Worm (Caenorhabditis elegans) whole organism, mixed stage, embryonic: ENCODE data around the gene C04E7.3.

ENCODE experiments used
- drap-1 ChIP-seq: fragments of 200-800 bp; sonication (Bioruptor generic); optimal IDR thresholded peaks from 3 replicates; lab custom pipeline; 2018; ENCODE audit warnings: mild to moderate bottlenecking, missing genetic modification characterization, missing compliant biosample characterization
- elt-1 ChIP-seq: sonication (generic microtip); optimal IDR thresholded peaks from 2 replicates; lab custom pipeline; 2017; ENCODE audit warnings: missing genetic modification characterization, mild to moderate bottlenecking, missing compliant biosample characterization, antibody characterized with exemption, moderate library complexity, borderline replicate concordance; ENCODE audit not compliant: insufficient read depth
- elt-3 ChIP-seq: fragments of 150-350 bp; optimal IDR thresholded peaks from 2 replicates; lab custom pipeline; 2014; ENCODE audit warnings: missing biosample characterization, missing genetic modification characterization
- lin-13 ChIP-seq: fragments of 150-350 bp; optimal IDR thresholded peaks from 2 replicates; lab custom pipeline; 2014; ENCODE audit warnings: missing biosample characterization, missing genetic modification characterization
- mep-1 ChIP-seq: fragments of 150-350 bp; optimal IDR thresholded peaks from 2 replicates; lab custom pipeline; 2017; ENCODE audit warnings: missing biosample characterization, missing genetic modification reagents, missing genetic modification characterization, inconsistent platforms
- nhr-12 ChIP-seq: fragments of 150-350 bp; optimal IDR thresholded peaks from 2 replicates; lab custom pipeline; 2014; ENCODE audit warnings: missing biosample characterization, missing genetic modification characterization
- nhr-28 ChIP-seq: fragments of 150-350 bp; optimal IDR thresholded peaks from 2 replicates; lab custom pipeline; 2014; ENCODE audit warnings: missing biosample characterization, missing genetic modification characterization
- pha-4 ChIP-seq: fragments of 150-350 bp; optimal IDR thresholded peaks from 2 replicates; lab custom pipeline; 2018; ENCODE audit warnings: missing biosample characterization, missing genetic modification reagents, missing genetic modification characterization
- snpc-4 ChIP-seq: fragments of 150-350 bp; optimal IDR thresholded peaks from 2 replicates; lab custom pipeline; 2014; ENCODE audit warnings: missing biosample characterization, missing genetic modification characterization
- unc-120 ChIP-seq: sonication (generic microtip); optimal IDR thresholded peaks from 2 replicates; lab custom pipeline; 2017; ENCODE audit warnings: missing genetic modification characterization, missing compliant biosample characterization; ENCODE audit not compliant: poor library complexity, severe bottlenecking
- unc-39 ChIP-seq: fragments of 150-350 bp; optimal IDR thresholded peaks from 2 replicates; lab custom pipeline; 2014; ENCODE audit warnings: missing biosample characterization, missing genetic modification characterization

- TF ChIP-seq drap-1, result no peak
- no peak for TF ChIP-seq elt-3
- TF ChIP-seq elt-1 (tag; lab: Kevin White, UChicago), result no peak
- TF ChIP-seq nhr-28 (tag; lab: Kevin White, UChicago), result no peak
- no peak for TF ChIP-seq unc-39 (tag; lab: Kevin White, UChicago)
- no peak for TF ChIP-seq lin-13 (tag; lab: Kevin White, UChicago)
- TF ChIP-seq snpc-4 (tag; lab: Kevin White, UChicago), result no peak
- no peak for TF ChIP-seq nhr-12
- no peak for TF ChIP-seq pha-4 (tag; lab: Kevin White, UChicago)
- TF ChIP-seq mep-1 (tag; lab: Kevin White, UChicago), result no peak
- no peak for TF ChIP-seq unc-120 (tag; lab: Kevin White, UChicago)
Observed at ce11 chrX:381029-381428, 34.0 kb upstream of the C04E7.3 start.
